Fruit fly (Drosophila melanogaster) whole organism, embryonic: ENCODE data around the gene Slh.

Experiments
- CG1832 ChIP-seq: fragments of 200-800 bp; sonication (Bioruptor generic); optimal IDR thresholded peaks from 2 replicates; lab custom pipeline; 2017; ENCODE audit warnings: missing biosample characterization, mild to moderate bottlenecking, missing genetic modification characterization, inconsistent platforms
- CG7745 ChIP-seq: fragments of 200-800 bp; sonication (Bioruptor generic); optimal IDR thresholded peaks from 2 replicates; lab custom pipeline; 2018; ENCODE audit warnings: missing biosample characterization, mild to moderate bottlenecking, missing genetic modification characterization, moderate library complexity
- CG8388 ChIP-seq: fragments of 200-800 bp; sonication (Bioruptor generic); optimal IDR thresholded peaks from 2 replicates; lab custom pipeline; 2019; ENCODE audit warnings: missing biosample characterization, mild to moderate bottlenecking, missing genetic modification characterization, moderate library complexity
- Pdp1 ChIP-seq, 2 experiments: fragments of 200-800 bp; sonication (Bioruptor generic); optimal IDR thresholded peaks; 3 replicates each; lab custom pipeline; 2016; ENCODE audit warnings: missing biosample characterization in 2 of 2, missing genetic modification characterization in 2 of 2, mild to moderate bottlenecking in 1 of 2, moderate library complexity in 1 of 2
- insv ChIP-seq, 2 experiments: fragments of 200-800 bp; sonication (Bioruptor generic); optimal IDR thresholded peaks; 3 replicates each; lab custom pipeline; 2016 to 2018; ENCODE audit warnings: missing biosample characterization in 2 of 2, missing genetic modification characterization in 2 of 2

dm6 chr2L:2454644-2455043, 37.8 kb downstream of the Slh start:
- TF ChIP-seq CG7745 (tag; lab: Kevin White, UChicago) (no peak), CG1832 (GFP tag; lab: Kevin White, UChicago) (peak; percentile 68), insv (GFP tag; optimal IDR thresholded peaks at IDR 0.05; lab: Kevin White, UChicago) (peak in 1 of 2 experiments; percentile 52), CG8388 (GFP tag; lab: Kevin White, UChicago) (no peak), Pdp1 (GFP tag; optimal IDR thresholded peaks at IDR 0.05; lab: Kevin White, UChicago) (no peak)
